Worm (Caenorhabditis elegans) whole organism, L3 larva: ENCODE measurements around the gene col-172.

ENCODE experiments used
- ceh-28 ChIP-seq: fragments of 150-350 bp; optimal IDR thresholded peaks from 2 replicates; lab custom pipeline; 2014; ENCODE audit warnings: missing biosample characterization, missing genetic modification reagents, missing genetic modification characterization
- ceh-82 ChIP-seq: fragments of 150-350 bp; optimal IDR thresholded peaks from 2 replicates; lab custom pipeline; 2014; ENCODE audit warnings: missing biosample characterization, missing genetic modification characterization
- jun-1 ChIP-seq: fragments of 150-350 bp; optimal IDR thresholded peaks from 2 replicates; lab custom pipeline; 2014; ENCODE audit warnings: missing biosample characterization, missing genetic modification reagents, missing genetic modification characterization
- nhr-28 ChIP-seq: fragments of 150-350 bp; optimal IDR thresholded peaks from 2 replicates; lab custom pipeline; 2014; ENCODE audit warnings: missing biosample characterization, missing genetic modification characterization
- nhr-43 ChIP-seq: sonication (generic microtip); optimal IDR thresholded peaks from 2 replicates; lab custom pipeline; 2016; ENCODE audit warnings: mild to moderate bottlenecking, missing genetic modification characterization, missing compliant biosample characterization; ENCODE audit not compliant: poor library complexity, severe bottlenecking
- unc-62 ChIP-seq: fragments of 150-350 bp; sonication (generic microtip); optimal IDR thresholded peaks from 4 replicates; lab custom pipeline; 2014; ENCODE audit warnings: missing biosample characterization, missing genetic modification reagents, missing genetic modification characterization

DNA sequence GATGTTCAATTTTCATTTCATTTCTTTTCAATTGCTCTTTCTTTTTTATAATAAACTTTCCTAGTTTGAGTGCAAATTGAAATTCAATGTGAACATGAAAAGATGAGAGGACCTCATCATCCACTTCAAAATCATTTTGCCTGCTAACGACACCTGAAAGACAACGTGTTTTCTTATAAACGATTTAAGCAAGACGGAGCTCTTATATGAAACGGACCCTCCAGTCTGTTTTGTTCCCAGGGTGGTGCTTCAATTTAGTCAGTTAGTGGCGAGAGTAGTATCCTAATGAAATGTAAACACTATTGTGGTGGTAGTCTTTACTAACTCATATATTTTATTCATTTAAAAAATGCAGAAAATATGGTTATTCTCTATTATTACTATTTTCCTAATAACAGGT, 36.6 kb downstream of the col-172 start, which contains the start of gene acr-3:
- no peak for TF ChIP-seq nhr-28 (tag; lab: Kevin White, UChicago)
- no peak for TF ChIP-seq unc-62
- no peak for TF ChIP-seq nhr-43 (tag; lab: Kevin White, UChicago)
- TF ChIP-seq ceh-28 (tag; lab: Kevin White, UChicago) = no peak
- TF ChIP-seq ceh-82 (tag; lab: Kevin White, UChicago) = no peak
- no peak for TF ChIP-seq jun-1
